Worm (Caenorhabditis elegans) whole organism, early embryonic: ENCODE results near the gene osm-10.

Experiments
- B0310.2 ChIP-seq: sonication (generic microtip); optimal IDR thresholded peaks from 2 replicates; lab custom pipeline; 2016; ENCODE audit warnings: mild to moderate bottlenecking, missing genetic modification characterization, missing compliant biosample characterization
- F13C5.2 ChIP-seq: sonication (generic microtip); optimal IDR thresholded peaks from 2 replicates; lab custom pipeline; 2017; ENCODE audit warnings: mild to moderate bottlenecking, missing genetic modification characterization, inconsistent platforms, missing compliant biosample characterization
- aly-1 ChIP-seq: sonication (generic microtip); optimal IDR thresholded peaks from 2 replicates; lab custom pipeline; 2016; ENCODE audit warnings: missing genetic modification characterization, missing compliant biosample characterization
- ama-1 ChIP-seq: fragments of 150-350 bp; optimal IDR thresholded peaks from 2 replicates; lab custom pipeline; 2014
- ceh-13 ChIP-seq: fragments of 200-800 bp; sonication (Bioruptor generic); optimal IDR thresholded peaks from 2 replicates; lab custom pipeline; 2018; ENCODE audit warnings: mild to moderate bottlenecking, missing genetic modification characterization, missing compliant biosample characterization
- ceh-36 ChIP-seq: sonication (generic microtip); optimal IDR thresholded peaks from 2 replicates; lab custom pipeline; 2016; ENCODE audit warnings: missing genetic modification characterization, inconsistent platforms, missing compliant biosample characterization
- ets-7 ChIP-seq: sonication (generic microtip); optimal IDR thresholded peaks from 2 replicates; lab custom pipeline; 2016; ENCODE audit warnings: missing genotype, missing genetic modification characterization, missing compliant biosample characterization
- flt-1 ChIP-seq: fragments of 200-800 bp; sonication (Bioruptor generic); IDR thresholded peaks from 2 replicates; pipeline ENCODE4 v1.3.6; 2022; ENCODE audit warnings: missing genetic modification characterization, missing compliant biosample characterization
- hmbx-1 ChIP-seq: sonication (generic microtip); optimal IDR thresholded peaks from 2 replicates; lab custom pipeline; 2016; ENCODE audit warnings: mild to moderate bottlenecking, missing genetic modification characterization, missing compliant biosample characterization
- hmg-4 ChIP-seq: fragments of 200-800 bp; sonication (Bioruptor generic); optimal IDR thresholded peaks from 2 replicates; lab custom pipeline; 2018; ENCODE audit warnings: mild to moderate bottlenecking, missing genetic modification characterization, missing compliant biosample characterization
- hnd-1 ChIP-seq: sonication (generic microtip); optimal IDR thresholded peaks from 2 replicates; lab custom pipeline; 2016; ENCODE audit warnings: missing genetic modification characterization, missing compliant biosample characterization
- pes-1 ChIP-seq: fragments of 200-800 bp; sonication (Bioruptor generic); IDR thresholded peaks from 2 replicates; pipeline ENCODE4 v1.3.6; 2022; ENCODE audit warnings: missing genetic modification reagents, missing genetic modification characterization, missing compliant biosample characterization
- scrt-1 ChIP-seq: fragments of 200-800 bp; sonication (Bioruptor generic); IDR thresholded peaks from 2 replicates; pipeline ENCODE4 v1.3.6; 2022; ENCODE audit warnings: missing genetic modification characterization, missing compliant biosample characterization
- sea-1 ChIP-seq: fragments of 200-800 bp; sonication (Bioruptor generic); conservative IDR thresholded peaks from 2 replicates; pipeline ENCODE4 v1.3.6; 2022; ENCODE audit warnings: missing genetic modification characterization, missing compliant biosample characterization
- tbx-11 ChIP-seq: fragments of 200-800 bp; sonication (Bioruptor generic); IDR thresholded peaks from 2 replicates; pipeline ENCODE4 v1.3.6; 2022; ENCODE audit warnings: missing genetic modification characterization, missing compliant biosample characterization
- tbx-37 ChIP-seq: fragments of 200-800 bp; sonication (Bioruptor generic); conservative IDR thresholded peaks from 2 replicates; pipeline ENCODE4 v1.3.6; 2022; ENCODE audit warnings: missing genetic modification reagents, missing genetic modification characterization, missing compliant biosample characterization
- tra-4 ChIP-seq: sonication (generic microtip); optimal IDR thresholded peaks from 2 replicates; lab custom pipeline; 2017; ENCODE audit warnings: missing genetic modification characterization, missing compliant biosample characterization

osm-10 gene

DNA sequence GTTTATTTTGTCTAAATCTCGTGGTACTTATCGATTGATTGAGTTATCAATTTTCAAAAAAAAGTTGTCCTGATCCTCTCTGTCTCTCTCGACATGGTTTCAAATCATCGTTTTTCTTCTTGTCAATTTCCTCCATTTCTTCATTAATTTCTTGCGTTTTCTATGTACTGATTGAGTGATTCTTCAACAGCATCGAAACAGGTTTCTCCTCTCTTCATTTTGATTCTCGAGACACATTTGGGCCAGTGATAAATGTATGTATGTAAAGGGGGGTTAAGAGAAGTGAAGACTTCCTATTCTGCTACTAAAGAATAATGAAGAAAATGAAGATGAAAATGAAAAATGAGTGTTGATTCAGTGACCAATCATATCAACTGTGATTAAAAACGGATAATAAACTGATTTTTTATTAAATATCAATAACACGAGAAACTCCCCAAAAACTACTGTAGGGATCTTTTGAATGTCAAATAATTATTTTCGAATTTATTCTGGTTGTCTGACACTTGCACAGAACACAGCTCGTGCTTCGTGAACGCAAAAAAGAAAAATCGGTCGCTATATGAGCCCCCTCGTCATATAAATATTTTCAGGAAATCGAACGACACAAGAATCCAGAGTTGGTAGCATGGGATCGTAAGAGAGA is 39.8 kb upstream of the osm-10 start:
- TF ChIP-seq hmg-4 (GFP tag; lab: Kevin White, UChicago) (no peak), tbx-11 (GFP tag; lab: Robert Waterston, UW) (no peak), ceh-36 (tag; lab: Kevin White, UChicago) (no peak), hmbx-1 (tag; lab: Kevin White, UChicago) (no peak), scrt-1 (GFP tag; lab: Robert Waterston, UW) (no peak), sea-1 (GFP tag; lab: Robert Waterston, UW) (no peak), pes-1 (GFP tag; lab: Robert Waterston, UW) (no peak), flt-1 (GFP tag; lab: Robert Waterston, UW) (no peak), ama-1 (no peak), B0310.2 (tag; lab: Kevin White, UChicago) (no peak), aly-1 (no peak), F13C5.2 (tag; lab: Kevin White, UChicago) (no peak), hnd-1 (tag; lab: Kevin White, UChicago) (no peak), tra-4 (no peak), ets-7 (tag; lab: Kevin White, UChicago) (no peak), tbx-37 (GFP tag; lab: Robert Waterston, UW) (no peak)

DNA sequence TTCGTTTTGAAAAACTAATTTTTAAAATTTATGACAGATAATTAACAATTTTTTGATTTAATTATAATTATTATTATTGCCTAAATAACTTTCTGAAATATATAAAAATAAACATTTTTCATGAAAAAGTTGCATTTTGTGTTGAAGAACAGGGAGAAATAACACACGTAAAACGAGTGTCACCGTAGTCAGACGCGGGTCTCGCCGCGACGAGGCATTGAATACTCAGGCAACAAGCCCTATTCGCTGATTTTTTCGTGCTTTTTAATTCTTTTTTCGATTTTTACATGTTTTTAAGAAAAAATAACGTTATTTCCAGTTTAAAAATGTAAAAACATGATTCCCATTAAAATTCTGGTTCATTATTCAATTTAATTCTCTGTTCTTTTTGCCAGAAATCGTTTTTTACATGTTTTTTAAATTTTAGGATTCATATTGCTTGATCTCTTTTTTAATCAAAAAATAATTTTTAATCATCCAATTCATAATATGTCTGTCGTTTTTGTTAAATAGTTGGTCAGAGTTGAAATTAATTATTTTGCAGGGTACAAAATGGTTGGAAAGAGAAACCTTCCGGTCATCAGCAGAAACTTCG is 35.1 kb upstream of the osm-10 start, which contains the start of gene rpl-6:
Gene rpl-6 (plus strand): TSS at position 545 of the 595 bp plus-strand sequence.
- TF ChIP-seq sea-1 (GFP tag; lab: Robert Waterston, UW) (no peak), F13C5.2 (tag; lab: Kevin White, UChicago) (peak; percentile 69)

ce11 chrIII:7209721-7210120 is 33.4 kb upstream of the osm-10 start, which contains the start of gene R151.2:
Gene R151.2 (plus strand): TSS chrIII:7209967.
- TF ChIP-seq F13C5.2 (tag; lab: Kevin White, UChicago) = no peak
- TF ChIP-seq tbx-11 (GFP tag; lab: Robert Waterston, UW) = no peak
- no peak for TF ChIP-seq hmg-4 (GFP tag; lab: Kevin White, UChicago)
- TF ChIP-seq ama-1 = no peak
- TF ChIP-seq tbx-37 (GFP tag; lab: Robert Waterston, UW) = no peak
- no peak for TF ChIP-seq sea-1 (GFP tag; lab: Robert Waterston, UW)
- TF ChIP-seq scrt-1 (GFP tag; lab: Robert Waterston, UW) = no peak
- TF ChIP-seq hnd-1 (tag; lab: Kevin White, UChicago) = no peak
- TF ChIP-seq ceh-36 (tag; lab: Kevin White, UChicago) = no peak
- no peak for TF ChIP-seq aly-1
- TF ChIP-seq ets-7 (tag; lab: Kevin White, UChicago) = no peak
- TF ChIP-seq ceh-13 = no peak
- no peak for TF ChIP-seq tra-4
- no peak for TF ChIP-seq hmbx-1 (tag; lab: Kevin White, UChicago)
- TF ChIP-seq flt-1 (GFP tag; lab: Robert Waterston, UW) = no peak
- no peak for TF ChIP-seq B0310.2 (tag; lab: Kevin White, UChicago)
- TF ChIP-seq pes-1 (GFP tag; lab: Robert Waterston, UW) = no peak

ce11 chrIII:7210486-7210885 is 32.6 kb upstream of the osm-10 start:
- TF ChIP-seq ets-7 (tag; lab: Kevin White, UChicago) (no peak), tbx-11 (GFP tag; lab: Robert Waterston, UW) (no peak), hnd-1 (tag; lab: Kevin White, UChicago) (no peak), hmbx-1 (tag; lab: Kevin White, UChicago) (no peak), aly-1 (no peak), tra-4 (no peak), ceh-13 (no peak), ama-1 (no peak), tbx-37 (GFP tag; lab: Robert Waterston, UW) (no peak), hmg-4 (GFP tag; lab: Kevin White, UChicago) (no peak), flt-1 (GFP tag; lab: Robert Waterston, UW) (no peak), pes-1 (GFP tag; lab: Robert Waterston, UW) (no peak), ceh-36 (tag; lab: Kevin White, UChicago) (no peak), scrt-1 (GFP tag; lab: Robert Waterston, UW) (no peak)

DNA sequence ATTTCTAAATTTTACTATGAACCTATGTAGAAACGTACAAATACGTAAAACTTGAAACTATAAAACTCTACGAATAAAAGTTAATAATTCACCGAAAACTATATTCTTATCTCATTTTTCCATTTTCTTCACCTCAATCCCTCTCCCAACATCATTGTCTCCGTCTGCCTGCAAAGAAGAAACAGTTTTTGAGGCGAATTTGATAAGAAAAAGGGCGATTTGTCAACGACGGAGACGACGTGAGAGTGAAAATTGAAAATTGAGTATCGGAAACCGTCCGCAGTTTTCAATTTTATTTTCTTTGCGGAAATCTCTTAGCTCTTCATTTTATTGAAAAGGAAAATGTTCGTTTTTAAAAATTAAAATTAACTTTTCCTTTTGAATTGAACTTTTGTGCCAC is 31.1 kb upstream of the osm-10 start:
- TF ChIP-seq ceh-36 (tag; lab: Kevin White, UChicago) (no peak), hmg-4 (GFP tag; lab: Kevin White, UChicago) (no peak), scrt-1 (GFP tag; lab: Robert Waterston, UW) (no peak), ceh-13 (no peak)

DNA sequence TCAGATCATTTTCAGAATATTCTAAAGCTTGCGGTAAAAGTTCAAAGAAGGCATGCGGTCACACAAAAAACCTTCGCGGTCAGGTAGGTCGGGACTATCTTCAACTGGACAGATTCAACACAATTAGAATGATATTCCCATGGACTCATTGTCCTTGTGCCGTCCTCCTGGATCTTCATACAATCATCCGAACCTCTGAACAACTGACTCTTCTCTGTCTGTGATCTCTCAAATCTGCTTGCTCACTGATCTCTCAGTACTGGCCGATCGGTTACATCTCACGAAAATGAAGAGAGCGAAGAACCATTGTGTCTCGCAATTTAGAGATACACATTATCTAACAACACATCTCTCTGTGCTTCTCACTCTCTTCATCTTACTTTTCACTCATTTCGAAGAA is 27.5 kb upstream of the osm-10 start:
- TF ChIP-seq tbx-37 (GFP tag; lab: Robert Waterston, UW) (no peak), F13C5.2 (tag; lab: Kevin White, UChicago) (no peak), ets-7 (tag; lab: Kevin White, UChicago) (no peak), ceh-36 (tag; lab: Kevin White, UChicago) (no peak), hmg-4 (GFP tag; lab: Kevin White, UChicago) (no peak), sea-1 (GFP tag; lab: Robert Waterston, UW) (no peak), ama-1 (no peak), pes-1 (GFP tag; lab: Robert Waterston, UW) (no peak), hmbx-1 (tag; lab: Kevin White, UChicago) (no peak), flt-1 (GFP tag; lab: Robert Waterston, UW) (no peak), hnd-1 (tag; lab: Kevin White, UChicago) (no peak), aly-1 (no peak), scrt-1 (GFP tag; lab: Robert Waterston, UW) (no peak)

DNA sequence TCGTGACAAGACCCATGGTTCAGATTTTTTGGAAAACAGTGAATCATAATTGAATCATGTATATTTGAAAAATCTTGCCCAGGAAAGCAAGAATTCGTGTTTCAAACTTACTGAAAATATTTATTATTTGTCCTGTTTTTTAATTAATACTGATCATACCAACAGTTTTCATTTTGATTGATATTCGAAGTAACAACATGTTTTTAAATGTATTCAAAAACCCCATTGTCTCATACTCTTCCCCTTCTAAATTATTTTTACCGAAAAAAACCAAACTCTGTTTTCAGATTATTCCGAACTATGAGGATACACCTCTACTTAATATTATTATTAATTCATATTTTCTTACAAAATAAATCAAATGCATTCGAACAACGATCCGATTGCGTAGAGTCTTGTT is 26.9 kb upstream of the osm-10 start, which contains the start of gene R151.1:
Gene R151.1 (plus strand): TSS at position 301 of the 400 bp plus-strand sequence.
- TF ChIP-seq ama-1 = no peak
- no peak for TF ChIP-seq aly-1
- TF ChIP-seq hmg-4 (GFP tag; lab: Kevin White, UChicago) = no peak
- no peak for TF ChIP-seq tra-4
